Worm (Caenorhabditis elegans) whole organism, late embryonic: ENCODE results near the gene saeg-2.

Source experiments
- F13H6.1 ChIP-seq: sonication (generic microtip); optimal IDR thresholded peaks from 2 replicates; lab custom pipeline; 2016; ENCODE audit warnings: missing genetic modification characterization, missing compliant biosample characterization
- K02D7.2 ChIP-seq: sonication (generic microtip); optimal IDR thresholded peaks from 2 replicates; lab custom pipeline; 2017; ENCODE audit warnings: mild to moderate bottlenecking, missing genetic modification characterization, missing compliant biosample characterization
- ama-1 ChIP-seq: fragments of 150-350 bp; optimal IDR thresholded peaks from 2 replicates; lab custom pipeline; 2014
- ceh-9 ChIP-seq: sonication (generic microtip); optimal IDR thresholded peaks from 2 replicates; lab custom pipeline; 2016; ENCODE audit warnings: mild to moderate bottlenecking, missing genetic modification characterization, inconsistent platforms, missing compliant biosample characterization
- dmd-4 ChIP-seq: sonication (generic microtip); optimal IDR thresholded peaks from 2 replicates; lab custom pipeline; 2016; ENCODE audit warnings: borderline replicate concordance, missing genetic modification characterization, missing compliant biosample characterization
- pqm-1 ChIP-seq: sonication (generic microtip); optimal IDR thresholded peaks from 2 replicates; lab custom pipeline; 2016; ENCODE audit warnings: missing genetic modification characterization, missing compliant biosample characterization
- unc-55 ChIP-seq: sonication (generic microtip); optimal IDR thresholded peaks from 2 replicates; lab custom pipeline; 2017; ENCODE audit warnings: missing biosample characterization, missing genetic modification reagents, missing genetic modification characterization
- zip-5 ChIP-seq: sonication (generic microtip); optimal IDR thresholded peaks from 2 replicates; lab custom pipeline; 2016; ENCODE audit warnings: missing genetic modification characterization, missing compliant biosample characterization

DNA sequence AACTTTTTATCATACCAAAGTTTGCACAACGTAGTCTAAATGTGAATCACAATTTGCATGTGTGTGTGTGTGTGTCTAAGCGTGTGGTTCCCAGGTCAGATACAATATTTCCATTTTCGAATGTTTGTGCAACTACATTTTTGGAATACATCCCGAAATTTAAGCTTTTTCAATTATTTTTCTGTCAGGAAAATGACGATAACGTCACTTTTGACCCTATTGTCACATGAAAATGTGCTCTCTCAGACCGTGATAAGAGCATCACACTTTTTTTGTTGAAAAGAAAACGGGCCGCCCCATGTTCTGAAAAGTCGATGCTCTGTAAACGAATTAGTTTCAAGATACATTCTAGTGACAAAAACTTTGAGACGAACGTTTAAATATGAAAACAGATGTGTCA is 14.8 kb downstream of the saeg-2 start:
- TF ChIP-seq pqm-1 (tag; lab: Kevin White, UChicago) (no peak), unc-55 (GFP tag; lab: Kevin White, UChicago) (no peak), dmd-4 (tag; lab: Kevin White, UChicago) (no peak), ceh-9 (tag; lab: Kevin White, UChicago) (no peak), ama-1 (lab: Kevin White, UChicago) (no peak), K02D7.2 (tag; lab: Kevin White, UChicago) (no peak), zip-5 (tag; lab: Kevin White, UChicago) (no peak), F13H6.1 (tag; lab: Kevin White, UChicago) (no peak)
